Worm (Caenorhabditis elegans): Measurements from ENCODE around the gene F41B5.1.

Gene F41B5.1

ce11 chrV:2300905-2301304 is 45.6 kb downstream of the F41B5.1 start, which contains the start of gene Y19D10B.8:
Gene Y19D10B.8, minus strand, starts transcription at chrV:2301005.
- no peak for TF ChIP-seq nhr-232 (tag; optimal IDR thresholded peaks at IDR 0.05)
- no peak for TF ChIP-seq syd-9 (tag; optimal IDR thresholded peaks at IDR 0.05)
- no peak for TF ChIP-seq K09A11.1 (tag; optimal IDR thresholded peaks at IDR 0.05; ENCODE audit: insufficient read depth)
- TF ChIP-seq K02D7.2 (tag; optimal IDR thresholded peaks at IDR 0.05): no peak
- no peak for TF ChIP-seq ceh-30 (tag; optimal IDR thresholded peaks at IDR 0.05)
- no peak for TF ChIP-seq pax-1 (tag; optimal IDR thresholded peaks at IDR 0.05)
- no peak for TF ChIP-seq sdc-2 (tag; optimal IDR thresholded peaks at IDR 0.05)
- TF ChIP-seq fkh-6 (tag; optimal IDR thresholded peaks at IDR 0.05): no peak
- TF ChIP-seq ttx-3 (tag; optimal IDR thresholded peaks at IDR 0.05): no peak
- TF ChIP-seq pat-9 (tag; optimal IDR thresholded peaks at IDR 0.05): no peak
- no peak for TF ChIP-seq mec-3 (tag; optimal IDR thresholded peaks at IDR 0.05; ENCODE audit: borderline replicate concordance)
- TF ChIP-seq hlh-13 (GFP tag; optimal IDR thresholded peaks at IDR 0.05): no peak
- TF ChIP-seq che-1 (tag; optimal IDR thresholded peaks at IDR 0.05): no peak
- TF ChIP-seq sox-2 (GFP tag; IDR thresholded peaks at IDR 0.05): no peak
- TF ChIP-seq ama-1 (optimal IDR thresholded peaks at IDR 0.05): no peak
- no peak for TF ChIP-seq ceh-2 (tag; optimal IDR thresholded peaks at IDR 0.05)

ce11 chrV:2303775-2304174 is 48.4 kb downstream of the F41B5.1 start, which contains the start of gene irld-15:
Gene irld-15, minus strand, starts transcription at chrV:2303875.
- no peak for TF ChIP-seq tbx-2 (tag; optimal IDR thresholded peaks at IDR 0.05)
- no peak for TF ChIP-seq elt-2 (tag; optimal IDR thresholded peaks at IDR 0.05)
- no peak for TF ChIP-seq ztf-16 (tag; optimal IDR thresholded peaks at IDR 0.05)
- TF ChIP-seq hlh-6 (tag; optimal IDR thresholded peaks at IDR 0.05): no peak
- no peak for TF ChIP-seq ttx-3 (tag; optimal IDR thresholded peaks at IDR 0.05)
- TF ChIP-seq zip-5 (tag; optimal IDR thresholded peaks at IDR 0.05): no peak
- TF ChIP-seq pqm-1 (tag; optimal IDR thresholded peaks at IDR 0.05): no peak
- TF ChIP-seq ceh-24 (tag; optimal IDR thresholded peaks at IDR 0.05): no peak
- no peak for TF ChIP-seq sdc-2 (tag; optimal IDR thresholded peaks at IDR 0.05)
- no peak for TF ChIP-seq K02D7.2 (tag; optimal IDR thresholded peaks at IDR 0.05)
- TF ChIP-seq nhr-232 (tag; optimal IDR thresholded peaks at IDR 0.05): no peak
- TF ChIP-seq unc-55 (GFP tag; optimal IDR thresholded peaks at IDR 0.05): no peak
